Fruit fly (Drosophila melanogaster) whole organism, embryonic: Measurements from ENCODE around the gene Oatp33Eb.

ENCODE experiments used
- Atf6 ChIP-seq: fragments of 200-800 bp; sonication (Bioruptor generic); IDR thresholded peaks from 2 replicates; pipeline ENCODE4 v1.3.6; 2022; ENCODE audit warnings: missing biosample characterization, missing genetic modification characterization
- C15 ChIP-seq: fragments of 200-800 bp; sonication (Bioruptor generic); IDR thresholded peaks from 3 replicates; pipeline ENCODE4 v1.3.6; 2022; ENCODE audit warnings: missing biosample characterization, missing genetic modification characterization
- CG10147 ChIP-seq: fragments of 200-800 bp; sonication (Bioruptor generic); optimal IDR thresholded peaks from 2 replicates; lab custom pipeline; 2019; ENCODE audit warnings: missing biosample characterization, mild to moderate bottlenecking, missing genetic modification characterization, moderate library complexity
- CG10267 ChIP-seq: fragments of 200-800 bp; sonication (Bioruptor generic); optimal IDR thresholded peaks from 2 replicates; lab custom pipeline; 2018; ENCODE audit warnings: missing biosample characterization, mild to moderate bottlenecking, missing genetic modification characterization, moderate library complexity
- CG10565 ChIP-seq: fragments of 200-800 bp; sonication (Bioruptor generic); optimal IDR thresholded peaks from 3 replicates; lab custom pipeline; 2016; ENCODE audit warnings: missing biosample characterization, mild to moderate bottlenecking, missing genetic modification characterization
- CG11093 ChIP-seq: fragments of 200-800 bp; sonication (Bioruptor generic); IDR thresholded peaks from 3 replicates; pipeline ENCODE4 v1.3.6; 2022; ENCODE audit warnings: missing biosample characterization, missing genetic modification characterization
- CG11247 ChIP-seq: fragments of 200-800 bp; sonication (Bioruptor generic); IDR thresholded peaks from 2 replicates; pipeline ENCODE4 v1.3.6; 2022; ENCODE audit warnings: missing biosample characterization, missing genetic modification characterization
- CG12942 ChIP-seq: fragments of 200-800 bp; sonication (Bioruptor generic); optimal IDR thresholded peaks from 3 replicates; lab custom pipeline; 2016; ENCODE audit warnings: missing biosample characterization, missing genetic modification characterization
- CG1529 ChIP-seq: fragments of 200-800 bp; sonication (Bioruptor generic); optimal IDR thresholded peaks from 3 replicates; lab custom pipeline; 2018; ENCODE audit warnings: missing biosample characterization, missing genetic modification characterization
- CG2116 ChIP-seq: fragments of 200-800 bp; sonication (Bioruptor generic); optimal IDR thresholded peaks from 3 replicates; lab custom pipeline; 2018; ENCODE audit warnings: missing biosample characterization, mild to moderate bottlenecking, missing genetic modification characterization
- CG2199 ChIP-seq: fragments of 200-800 bp; sonication (Bioruptor generic); IDR thresholded peaks from 3 replicates; pipeline ENCODE4 v1.3.6; 2022; ENCODE audit warnings: missing biosample characterization, missing genetic modification characterization
- CG32532 ChIP-seq: fragments of 200-800 bp; sonication (Bioruptor generic); IDR thresholded peaks from 2 replicates; pipeline ENCODE4 v1.3.6; 2022; ENCODE audit warnings: missing biosample characterization, missing genetic modification characterization
- CG32767 ChIP-seq: fragments of 200-800 bp; sonication (Bioruptor generic); IDR thresholded peaks from 2 replicates; pipeline ENCODE4 v1.3.6; 2022; ENCODE audit warnings: missing biosample characterization, missing genetic modification characterization
- CG3847 ChIP-seq: fragments of 200-800 bp; sonication (Bioruptor generic); IDR thresholded peaks from 2 replicates; pipeline ENCODE4 v1.3.6; 2022; ENCODE audit warnings: missing biosample characterization, missing genetic modification characterization
- CG4854 ChIP-seq: fragments of 200-800 bp; sonication (Bioruptor generic); optimal IDR thresholded peaks from 2 replicates; lab custom pipeline; 2016; ENCODE audit warnings: missing biosample characterization, missing genetic modification characterization, inconsistent platforms
- CG6689 ChIP-seq: fragments of 200-800 bp; sonication (Bioruptor generic); IDR thresholded peaks from 2 replicates; pipeline ENCODE4 v1.3.6; 2022; ENCODE audit warnings: missing biosample characterization, missing genetic modification characterization
- CG7271 ChIP-seq: fragments of 200-800 bp; sonication (Bioruptor generic); optimal IDR thresholded peaks from 2 replicates; lab custom pipeline; 2018; ENCODE audit warnings: missing biosample characterization, mild to moderate bottlenecking, missing genetic modification characterization, moderate library complexity
- CG7745 ChIP-seq: fragments of 200-800 bp; sonication (Bioruptor generic); optimal IDR thresholded peaks from 2 replicates; lab custom pipeline; 2018; ENCODE audit warnings: missing biosample characterization, mild to moderate bottlenecking, missing genetic modification characterization, moderate library complexity
- CG8359 ChIP-seq: fragments of 200-800 bp; sonication (Bioruptor generic); optimal IDR thresholded peaks from 2 replicates; lab custom pipeline; 2017; ENCODE audit warnings: missing biosample characterization, mild to moderate bottlenecking, missing genetic modification characterization, borderline replicate concordance
- CG9932 ChIP-seq: fragments of 200-800 bp; sonication (Bioruptor generic); IDR thresholded peaks from 2 replicates; pipeline ENCODE4 v1.3.6; 2022; ENCODE audit warnings: missing biosample characterization, missing genetic modification characterization
- Dbx ChIP-seq: fragments of 200-800 bp; sonication (Bioruptor generic); IDR thresholded peaks from 3 replicates; pipeline ENCODE4 v1.3.6; 2022; ENCODE audit warnings: missing biosample characterization, missing genetic modification characterization
- Fer1 ChIP-seq: fragments of 200-800 bp; sonication (Bioruptor generic); optimal IDR thresholded peaks from 2 replicates; lab custom pipeline; 2017; ENCODE audit warnings: missing biosample characterization, mild to moderate bottlenecking, missing genetic modification characterization
- Fer3 ChIP-seq: fragments of 200-800 bp; sonication (Bioruptor generic); optimal IDR thresholded peaks from 2 replicates; lab custom pipeline; 2018; ENCODE audit warnings: missing biosample characterization, mild to moderate bottlenecking, missing genetic modification characterization, moderate library complexity
- H15 ChIP-seq: fragments of 200-800 bp; sonication (Bioruptor generic); IDR thresholded peaks from 3 replicates; pipeline ENCODE4 v1.3.6; 2022; ENCODE audit warnings: missing biosample characterization, missing genetic modification characterization
- Hmr ChIP-seq: fragments of 200-800 bp; sonication (Bioruptor generic); optimal IDR thresholded peaks from 3 replicates; lab custom pipeline; 2017; ENCODE audit warnings: mild to moderate bottlenecking, missing biosample characterization, missing genetic modification reagents, missing genetic modification characterization
- Mad ChIP-seq: fragments of 200-800 bp; sonication (Bioruptor generic); optimal IDR thresholded peaks from 2 replicates; lab custom pipeline; 2016; ENCODE audit warnings: missing biosample characterization, missing genetic modification characterization
- Med ChIP-seq: fragments of 200-800 bp; sonication (Bioruptor generic); peaks from one replicate; lab custom pipeline; 2016; ENCODE audit warnings: missing biosample characterization, missing genetic modification characterization, mild to moderate bottlenecking, inconsistent platforms, moderate library complexity
- Meics ChIP-seq: fragments of 200-800 bp; sonication (Bioruptor generic); optimal IDR thresholded peaks from 2 replicates; lab custom pipeline; 2017; ENCODE audit warnings: missing biosample characterization, mild to moderate bottlenecking, missing genetic modification characterization
- NFAT ChIP-seq: fragments of 200-800 bp; sonication (Bioruptor generic); IDR thresholded peaks from 2 replicates; pipeline ENCODE4 v1.3.6; 2022; ENCODE audit warnings: missing biosample characterization, missing genetic modification characterization
- amos ChIP-seq: fragments of 200-800 bp; sonication (Bioruptor generic); IDR thresholded peaks from 2 replicates; pipeline ENCODE4 v1.3.6; 2022; ENCODE audit warnings: missing biosample characterization, missing genetic modification characterization; ENCODE audit not compliant: partially characterized antibody
- btn ChIP-seq: fragments of 200-800 bp; sonication (Bioruptor generic); optimal IDR thresholded peaks from 2 replicates; lab custom pipeline; 2016; ENCODE audit warnings: missing biosample characterization, missing genetic modification characterization
- esg ChIP-seq: fragments of 200-800 bp; sonication (Bioruptor generic); conservative IDR thresholded peaks from 2 replicates; pipeline ENCODE4 v1.3.6; 2022; ENCODE audit warnings: missing biosample characterization, missing genetic modification characterization
- fru ChIP-seq: fragments of >200 bp; optimal IDR thresholded peaks from 2 replicates; lab custom pipeline; 2017
- gro ChIP-seq: fragments of 200-800 bp; sonication (Bioruptor generic); optimal IDR thresholded peaks from 2 replicates; lab custom pipeline; 2016; ENCODE audit warnings: missing biosample characterization, missing genetic modification characterization
- insv ChIP-seq, 2 experiments: fragments of 200-800 bp; sonication (Bioruptor generic); optimal IDR thresholded peaks; 3 replicates each; lab custom pipeline; 2016 to 2018; ENCODE audit warnings: missing biosample characterization in 2 of 2, missing genetic modification characterization in 2 of 2
- lilli ChIP-seq: fragments of 200-800 bp; sonication (Bioruptor generic); optimal IDR thresholded peaks from 3 replicates; lab custom pipeline; 2016; ENCODE audit warnings: missing biosample characterization, missing genetic modification characterization
- mld ChIP-seq: fragments of 200-800 bp; sonication (Bioruptor generic); IDR thresholded peaks from 3 replicates; pipeline ENCODE4 v1.3.6; 2022; ENCODE audit warnings: missing biosample characterization, missing genetic modification characterization; ENCODE audit not compliant: partially characterized antibody
- otp ChIP-seq: fragments of 200-800 bp; sonication (Bioruptor generic); IDR thresholded peaks from 3 replicates; pipeline ENCODE4, ENCODE4 v1.3.6; 2022; ENCODE audit warnings: missing biosample characterization, missing genetic modification characterization
- ro ChIP-seq: fragments of 200-800 bp; sonication (Bioruptor generic); IDR thresholded peaks from 2 replicates; pipeline ENCODE4 v1.3.6; 2022; ENCODE audit warnings: missing biosample characterization, missing genetic modification characterization
- sob ChIP-seq: fragments of 200-800 bp; sonication (Bioruptor generic); IDR thresholded peaks from 2 replicates; pipeline ENCODE4 v1.3.6; 2022; ENCODE audit warnings: missing biosample characterization, missing genetic modification characterization
- ssp ChIP-seq: fragments of 200-800 bp; sonication (Bioruptor generic); IDR thresholded peaks from 2 replicates; pipeline ENCODE4 v1.3.6; 2022; ENCODE audit warnings: missing biosample characterization, missing genetic modification characterization
- stc ChIP-seq: fragments of 200-800 bp; sonication (Bioruptor generic); IDR thresholded peaks from 2 replicates; pipeline ENCODE4 v1.3.6; 2022; ENCODE audit warnings: missing biosample characterization, missing genetic modification characterization
- tap ChIP-seq: fragments of 200-800 bp; optimal IDR thresholded peaks from 3 replicates; lab custom pipeline; 2019; ENCODE audit warnings: missing biosample characterization, mild to moderate bottlenecking, missing genetic modification characterization, moderate library complexity
- tup ChIP-seq: fragments of 200-800 bp; sonication (Bioruptor generic); optimal IDR thresholded peaks from 2 replicates; lab custom pipeline; 2016; ENCODE audit warnings: missing biosample characterization, mild to moderate bottlenecking, missing genetic modification characterization, moderate library complexity
- zf30C ChIP-seq: fragments of 200-800 bp; sonication (Bioruptor generic); optimal IDR thresholded peaks from 3 replicates; lab custom pipeline; 2018; ENCODE audit warnings: missing biosample characterization, mild to moderate bottlenecking, missing genetic modification characterization

The Oatp33Eb gene

dm6 chr2L:12455049-12455448, 6.8 kb downstream of the Oatp33Eb start (continued):
- no peak for TF ChIP-seq CG10147 (GFP tag; lab: Kevin White, UChicago)
- peak; percentile 49 for TF ChIP-seq Meics (GFP tag; lab: Kevin White, UChicago)
- peak; percentile 10 for TF ChIP-seq gro
- TF ChIP-seq amos (GFP tag; lab: Robert Waterston, UW), result peak; percentile 42; the same call in 1 of the 2 replicates
- peak in 1 of 2 experiments; percentile 71 for TF ChIP-seq insv (GFP tag; optimal IDR thresholded peaks at IDR 0.05; lab: Kevin White, UChicago)
- no peak for TF ChIP-seq Fer3 (tag; lab: Kevin White, UChicago)
- no peak for TF ChIP-seq CG4854 (GFP tag; lab: Kevin White, UChicago)
- no peak for TF ChIP-seq tap (tag; lab: Kevin White, UChicago)
- no peak for TF ChIP-seq CG32767 (GFP tag; lab: Robert Waterston, UW)
- no peak for TF ChIP-seq fru (lab: Kevin White, UChicago)
- no peak for TF ChIP-seq CG10267 (tag; lab: Kevin White, UChicago)
- TF ChIP-seq Fer1, result no peak
- TF ChIP-seq CG1529, result no peak
- no peak for TF ChIP-seq btn (GFP tag; lab: Kevin White, UChicago)
- no peak for TF ChIP-seq CG10565 (GFP tag; lab: Kevin White, UChicago)
- TF ChIP-seq ro (GFP tag; lab: Robert Waterston, UW), result no peak
- no peak for TF ChIP-seq esg (GFP tag; lab: Robert Waterston, UW)
- TF ChIP-seq zf30C (GFP tag; lab: Kevin White, UChicago), result no peak
- TF ChIP-seq CG2199 (GFP tag; lab: Robert Waterston, UW), result peak; percentile 74; the same call in 1 of the 3 replicates
- TF ChIP-seq, all 482 proteins: peak for 18

DNA sequence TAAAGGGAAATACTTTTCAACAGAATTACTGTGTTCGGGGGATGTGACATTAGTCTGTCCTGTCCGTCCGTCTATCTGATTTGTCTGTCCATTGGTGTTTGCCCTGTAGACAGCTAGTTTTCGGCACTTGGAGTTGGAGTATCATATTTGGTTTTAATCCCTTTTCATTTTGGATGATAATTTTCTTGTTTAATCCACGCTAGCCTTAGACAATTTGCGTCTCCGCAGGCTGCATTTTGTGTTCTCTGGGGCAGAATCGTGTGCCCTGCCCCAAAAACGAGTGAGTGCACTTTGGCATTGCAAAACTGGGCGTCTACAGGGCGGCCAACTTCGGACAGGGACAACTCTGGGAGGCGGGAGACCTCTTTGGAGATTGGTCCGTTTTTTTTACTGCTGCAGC, 7.5 kb downstream of the Oatp33Eb start:
- TF ChIP-seq CG6689 (GFP tag; lab: Robert Waterston, UW) (no peak), CG7271 (no peak), CG2199 (GFP tag; lab: Robert Waterston, UW) (0 out of 3 replicates have a peak, but pooled peaks have one; percentile 58), Dbx (peak; percentile 35; the same call in 1 of the 3 replicates), CG11247 (no peak; the same call in 1 of the 2 replicates), Atf6 (GFP tag; lab: Robert Waterston, UW) (peak; percentile 24; the same call in 1 of the 2 replicates), Med (no peak), CG3847 (peak; percentile 17; the same call in 1 of the 2 replicates), ssp (GFP tag; lab: Robert Waterston, UW) (no peak), fru (lab: Kevin White, UChicago) (no peak), amos (GFP tag; lab: Robert Waterston, UW) (peak; percentile 9; the same call in 1 of the 2 replicates), lilli (GFP tag; lab: Kevin White, UChicago) (no peak), C15 (GFP tag; lab: Robert Waterston, UW) (no peak), CG7745 (tag; lab: Kevin White, UChicago) (no peak), tup (GFP tag; lab: Kevin White, UChicago) (no peak), NFAT (0 out of 2 replicates have a peak, but pooled peaks have one; percentile 33), sob (GFP tag; lab: Robert Waterston, UW) (0 out of 2 replicates have a peak, but pooled peaks have one; percentile 22), stc (GFP tag; lab: Robert Waterston, UW) (no peak), otp (GFP tag; lab: Robert Waterston, UW) (no peak), Hmr (no peak), CG9932 (GFP tag; lab: Robert Waterston, UW) (peak; percentile 53; the same call in 1 of the 2 replicates), H15 (GFP tag; lab: Robert Waterston, UW) (no peak), CG32532 (GFP tag; lab: Robert Waterston, UW) (0 out of 2 replicates have a peak, but pooled peaks have one; percentile 38), CG11093 (GFP tag; lab: Robert Waterston, UW) (no peak), CG2116 (GFP tag; lab: Kevin White, UChicago) (no peak), CG12942 (no peak), Mad (GFP tag; lab: Kevin White, UChicago) (no peak), mld (GFP tag; lab: Robert Waterston, UW) (0 out of 3 replicates have a peak, but pooled peaks have one; percentile 5), CG8359 (no peak)
